Fruit fly (Drosophila melanogaster) whole organism: ENCODE measurements around the gene Qsox4.

ENCODE experiments used
- CG8478 ChIP-seq: fragments of >200 bp; optimal IDR thresholded peaks from 2 replicates; lab custom pipeline; 2018; ENCODE audit warnings: inconsistent platforms
- Dll ChIP-seq: fragments of >200 bp; optimal IDR thresholded peaks from 2 replicates; lab custom pipeline; 2017
- EcR ChIP-seq, 2 experiments: fragments of >200 bp; optimal IDR thresholded peaks; 2 replicates each; lab custom pipeline; 2017; ENCODE audit warnings: missing biosample characterization in 2 of 2, missing genetic modification characterization in 2 of 2, missing genetic modification reagents in 2 of 2
- pan ChIP-seq: fragments of >200 bp; optimal IDR thresholded peaks from 2 replicates; lab custom pipeline; 2017
- psq ChIP-seq: fragments of >200 bp; optimal IDR thresholded peaks from 2 replicates; lab custom pipeline; 2017
- usp ChIP-seq: fragments of >200 bp; optimal IDR thresholded peaks from 2 replicates; lab custom pipeline; 2017; ENCODE audit warnings: missing biosample characterization, missing genetic modification characterization, mixed read lengths

Gene Qsox4

dm6 chr3R:23732533-23732932 is 30.0 kb downstream of the Qsox4 start:
- TF ChIP-seq psq (lab: Kevin White, UChicago) = no peak
- TF ChIP-seq Dll (lab: Kevin White, UChicago) = no peak
- TF ChIP-seq EcR (GFP tag; optimal IDR thresholded peaks at IDR 0.05; lab: Kevin White, UChicago) = no peak

dm6 chr3R:23732990-23733512 is 30.5 kb downstream of the Qsox4 start, which contains the start of the genes Hmgcr and Rpn9:
Gene Hmgcr, plus strand, starts transcription at chr3R:23733324.
Gene Rpn9, minus strand, starts transcription at chr3R:23733462.
- TF ChIP-seq usp (no peak), EcR (GFP tag; optimal IDR thresholded peaks at IDR 0.05; lab: Kevin White, UChicago) (no peak)

dm6 chr3R:23733771-23734170 is 31.2 kb downstream of the Qsox4 start:
- TF ChIP-seq CG8478 (lab: Kevin White, UChicago) (no peak), Dll (lab: Kevin White, UChicago) (no peak), EcR (GFP tag; optimal IDR thresholded peaks at IDR 0.05; lab: Kevin White, UChicago) (no peak), psq (lab: Kevin White, UChicago) (no peak), usp (no peak), pan (lab: Kevin White, UChicago) (no peak)

- TF ChIP-seq psq (lab: Kevin White, UChicago) = no peak
- TF ChIP-seq Dll (lab: Kevin White, UChicago) = no peak
- no peak for TF ChIP-seq EcR (GFP tag; optimal IDR thresholded peaks at IDR 0.05; lab: Kevin White, UChicago)
- no peak for TF ChIP-seq usp
- TF ChIP-seq CG8478 (lab: Kevin White, UChicago) = no peak
- no peak for TF ChIP-seq pan (lab: Kevin White, UChicago)
Measured at dm6 chr3R:23734573-23735404, 32.2 kb downstream of the Qsox4 start.

- no peak for TF ChIP-seq pan (lab: Kevin White, UChicago)
- TF ChIP-seq psq (lab: Kevin White, UChicago) = no peak
- TF ChIP-seq EcR (GFP tag; optimal IDR thresholded peaks at IDR 0.05; lab: Kevin White, UChicago) = no peak
- no peak for TF ChIP-seq usp
- no peak for TF ChIP-seq CG8478 (lab: Kevin White, UChicago)
- TF ChIP-seq Dll (lab: Kevin White, UChicago) = no peak
Measured at dm6 chr3R:23735648-23736047, 33.1 kb downstream of the Qsox4 start.

dm6 chr3R:23736365-23736764 is 33.8 kb downstream of the Qsox4 start:
- no peak for TF ChIP-seq Dll (lab: Kevin White, UChicago)
- TF ChIP-seq EcR (GFP tag; optimal IDR thresholded peaks at IDR 0.05; lab: Kevin White, UChicago) = no peak
- TF ChIP-seq CG8478 (lab: Kevin White, UChicago) = no peak
- TF ChIP-seq psq (lab: Kevin White, UChicago) = no peak
- no peak for TF ChIP-seq pan (lab: Kevin White, UChicago)
- TF ChIP-seq usp = no peak

dm6 chr3R:23737676-23738574 is 35.4 kb downstream of the Qsox4 start:
- TF ChIP-seq pan (lab: Kevin White, UChicago) = no peak
- TF ChIP-seq Dll (lab: Kevin White, UChicago) = no peak
- TF ChIP-seq usp = no peak
- no peak for TF ChIP-seq EcR (GFP tag; optimal IDR thresholded peaks at IDR 0.05; lab: Kevin White, UChicago)
- TF ChIP-seq CG8478 (lab: Kevin White, UChicago) = no peak
- TF ChIP-seq psq (lab: Kevin White, UChicago) = no peak

- TF ChIP-seq EcR (GFP tag; optimal IDR thresholded peaks at IDR 0.05; lab: Kevin White, UChicago) = no peak
- TF ChIP-seq CG8478 (lab: Kevin White, UChicago) = no peak
- no peak for TF ChIP-seq Dll (lab: Kevin White, UChicago)
- TF ChIP-seq psq (lab: Kevin White, UChicago) = no peak
- no peak for TF ChIP-seq pan (lab: Kevin White, UChicago)
- TF ChIP-seq usp = no peak
Measured at dm6 chr3R:23740968-23741367, 38.4 kb downstream of the Qsox4 start.

- TF ChIP-seq CG8478 (lab: Kevin White, UChicago) (no peak), pan (lab: Kevin White, UChicago) (no peak), usp (no peak), EcR (GFP tag; optimal IDR thresholded peaks at IDR 0.05; lab: Kevin White, UChicago) (no peak), Dll (lab: Kevin White, UChicago) (no peak), psq (lab: Kevin White, UChicago) (no peak)
Measured at dm6 chr3R:23747446-23747845, 44.9 kb downstream of the Qsox4 start.

- TF ChIP-seq psq (lab: Kevin White, UChicago) (no peak), Dll (lab: Kevin White, UChicago) (no peak), usp (no peak), EcR (GFP tag; optimal IDR thresholded peaks at IDR 0.05; lab: Kevin White, UChicago) (no peak), pan (lab: Kevin White, UChicago) (no peak), CG8478 (lab: Kevin White, UChicago) (no peak)
Measured at dm6 chr3R:23752728-23753127, 50.2 kb downstream of the Qsox4 start, which contains the start of the genes RanBP3 and Rpt5. Gene RanBP3, minus strand, starts transcription at chr3R:23752834. Gene Rpt5, plus strand, starts transcription at chr3R:23752876.
